Fruit fly (Drosophila melanogaster) whole organism: ENCODE measurements around the gene mwh.

ENCODE experiments used
- CG8478 ChIP-seq: fragments of >200 bp; optimal IDR thresholded peaks from 2 replicates; lab custom pipeline; 2018; ENCODE audit warnings: inconsistent platforms
- pan ChIP-seq: fragments of >200 bp; optimal IDR thresholded peaks from 2 replicates; lab custom pipeline; 2017
- psq ChIP-seq: fragments of >200 bp; optimal IDR thresholded peaks from 2 replicates; lab custom pipeline; 2017

- TF ChIP-seq CG8478 (lab: Kevin White, UChicago) (no peak), pan (lab: Kevin White, UChicago) (no peak), psq (lab: Kevin White, UChicago) (no peak)
Measured at dm6 chr3L:1151691-1152090, 48.9 kb upstream of the mwh start.
